Worm (Caenorhabditis elegans): ENCODE data around the gene F59F3.6.

DNA sequence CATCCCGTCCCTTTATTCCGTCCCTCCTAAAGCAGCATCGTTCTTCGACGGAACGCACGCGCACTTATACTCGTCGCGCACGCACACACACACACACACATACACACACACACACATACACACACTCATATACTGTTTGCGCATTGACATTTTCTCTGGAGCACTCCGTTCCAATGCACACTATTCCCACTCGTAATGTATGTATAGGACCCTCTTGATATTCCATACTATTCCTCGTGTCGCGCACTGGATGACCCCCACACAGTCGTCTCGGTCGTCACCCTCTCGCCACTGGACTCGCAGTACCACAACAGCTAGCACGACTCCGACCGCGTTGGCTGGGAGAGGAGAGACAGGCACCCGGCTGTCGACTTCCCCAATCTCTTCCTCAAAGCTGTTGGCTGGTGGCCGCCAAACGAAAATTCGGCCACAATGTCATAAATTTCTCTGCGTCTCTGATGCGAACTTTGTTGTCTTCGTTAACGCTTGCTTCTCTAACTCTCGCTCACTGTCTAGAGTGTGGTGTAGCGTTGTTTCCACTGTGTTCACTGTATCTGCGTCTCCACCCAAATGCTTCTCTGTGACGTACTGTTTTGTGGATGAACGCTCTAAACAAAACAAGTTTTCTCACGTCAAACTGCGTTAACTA, 32.1 kb upstream of the F59F3.6 start:
- TF ChIP-seq nhr-28 (tag; optimal IDR thresholded peaks at IDR 0.05) (no peak), ztf-11 (tag; optimal IDR thresholded peaks at IDR 0.05) (peak in 1 of 2 experiments; percentile 82), lsy-2 (tag; optimal IDR thresholded peaks at IDR 0.05) (peak; percentile 75 to 89)

All from whole organism, L1 larva.